Worm (Caenorhabditis elegans) whole organism, late embryonic: Measurements from ENCODE around the gene F23G4.1.

Experiments used
- C38D4.7 ChIP-seq: fragments of 200-800 bp; sonication (Bioruptor generic); optimal IDR thresholded peaks from 2 replicates; lab custom pipeline; 2018; ENCODE audit warnings: mild to moderate bottlenecking, missing genetic modification characterization, moderate library complexity, missing compliant biosample characterization
- F13H6.1 ChIP-seq: sonication (generic microtip); optimal IDR thresholded peaks from 2 replicates; lab custom pipeline; 2016; ENCODE audit warnings: missing genetic modification characterization, missing compliant biosample characterization
- K02D7.2 ChIP-seq: sonication (generic microtip); optimal IDR thresholded peaks from 2 replicates; lab custom pipeline; 2017; ENCODE audit warnings: mild to moderate bottlenecking, missing genetic modification characterization, missing compliant biosample characterization
- K09A11.1 ChIP-seq: sonication (generic microtip); optimal IDR thresholded peaks from 2 replicates; lab custom pipeline; 2017; ENCODE audit warnings: antibody characterized with exemption, mild to moderate bottlenecking, missing genetic modification characterization, missing compliant biosample characterization; ENCODE audit not compliant: insufficient read depth
- Y22D7AL.16 ChIP-seq: sonication (generic microtip); optimal IDR thresholded peaks from 2 replicates; lab custom pipeline; 2016; ENCODE audit warnings: missing genetic modification characterization, missing compliant biosample characterization
- ahr-1 ChIP-seq: sonication (generic microtip); optimal IDR thresholded peaks from 2 replicates; lab custom pipeline; 2016; ENCODE audit warnings: missing genetic modification characterization, missing compliant biosample characterization
- ceh-18 ChIP-seq: sonication (generic microtip); optimal IDR thresholded peaks from 2 replicates; lab custom pipeline; 2016; ENCODE audit warnings: missing genetic modification characterization, missing compliant biosample characterization
- ceh-22 ChIP-seq: sonication (generic microtip); optimal IDR thresholded peaks from 2 replicates; lab custom pipeline; 2017; ENCODE audit warnings: missing biosample characterization, missing genetic modification characterization
- ceh-31 ChIP-seq: sonication (generic microtip); optimal IDR thresholded peaks from 2 replicates; lab custom pipeline; 2016; ENCODE audit warnings: missing genetic modification characterization, missing compliant biosample characterization
- ceh-34 ChIP-seq: sonication (generic microtip); optimal IDR thresholded peaks from 2 replicates; lab custom pipeline; 2016; ENCODE audit warnings: mild to moderate bottlenecking, missing genetic modification characterization, missing compliant biosample characterization
- ceh-6 ChIP-seq: fragments of 200-800 bp; sonication (Bioruptor generic); optimal IDR thresholded peaks from 2 replicates; lab custom pipeline; 2018; ENCODE audit warnings: mild to moderate bottlenecking, missing genetic modification characterization, missing compliant biosample characterization
- dmd-4 ChIP-seq: sonication (generic microtip); optimal IDR thresholded peaks from 2 replicates; lab custom pipeline; 2016; ENCODE audit warnings: borderline replicate concordance, missing genetic modification characterization, missing compliant biosample characterization
- elt-2 ChIP-seq: sonication (generic microtip); optimal IDR thresholded peaks from 2 replicates; lab custom pipeline; 2016; ENCODE audit warnings: missing genetic modification reagents, missing genetic modification characterization, missing compliant biosample characterization
- ets-4 ChIP-seq: sonication (generic microtip); optimal IDR thresholded peaks from 2 replicates; lab custom pipeline; 2016; ENCODE audit warnings: missing genetic modification characterization, missing compliant biosample characterization
- eyg-1 ChIP-seq: sonication (generic microtip); optimal IDR thresholded peaks from 2 replicates; lab custom pipeline; 2016; ENCODE audit warnings: missing genotype, missing genetic modification characterization, missing compliant biosample characterization
- fax-1 ChIP-seq: sonication (generic microtip); optimal IDR thresholded peaks from 2 replicates; lab custom pipeline; 2016; ENCODE audit warnings: missing genotype, missing genetic modification characterization, missing compliant biosample characterization
- fkh-10 ChIP-seq: fragments of 150-350 bp; optimal IDR thresholded peaks from 2 replicates; lab custom pipeline; 2014; ENCODE audit warnings: missing biosample characterization, missing genetic modification reagents, missing genetic modification characterization
- fkh-6 ChIP-seq: sonication (generic microtip); optimal IDR thresholded peaks from 2 replicates; lab custom pipeline; 2016; ENCODE audit warnings: missing genetic modification characterization, missing compliant biosample characterization
- hlh-13 ChIP-seq: fragments of 200-800 bp; sonication (Bioruptor generic); optimal IDR thresholded peaks from 2 replicates; lab custom pipeline; 2018; ENCODE audit warnings: mild to moderate bottlenecking, missing genetic modification characterization, missing compliant biosample characterization
- hlh-30 ChIP-seq: sonication (generic microtip); optimal IDR thresholded peaks from 2 replicates; lab custom pipeline; 2017; ENCODE audit warnings: antibody characterized with exemption, missing genetic modification characterization, missing compliant biosample characterization; ENCODE audit not compliant: insufficient read depth
- hlh-8 ChIP-seq: sonication (generic microtip); optimal IDR thresholded peaks from 2 replicates; lab custom pipeline; 2016; ENCODE audit warnings: missing genotype, missing genetic modification characterization, missing compliant biosample characterization
- lin-11 ChIP-seq: fragments of 200-800 bp; sonication (Bioruptor generic); optimal IDR thresholded peaks from 2 replicates; lab custom pipeline; 2018; ENCODE audit warnings: mild to moderate bottlenecking, missing genetic modification characterization, missing compliant biosample characterization
- madf-2 ChIP-seq: sonication (generic microtip); optimal IDR thresholded peaks from 2 replicates; lab custom pipeline; 2017; ENCODE audit warnings: missing genetic modification characterization, missing compliant biosample characterization
- mec-3 ChIP-seq: sonication (generic microtip); optimal IDR thresholded peaks from 2 replicates; lab custom pipeline; 2016; ENCODE audit warnings: borderline replicate concordance, missing genetic modification characterization, missing compliant biosample characterization
- nhr-11 ChIP-seq: fragments of 150-350 bp; optimal IDR thresholded peaks from 2 replicates; lab custom pipeline; 2014; ENCODE audit warnings: missing biosample characterization, missing genetic modification characterization
- nhr-232 ChIP-seq: sonication (generic microtip); optimal IDR thresholded peaks from 2 replicates; lab custom pipeline; 2016; ENCODE audit warnings: missing genetic modification characterization, missing compliant biosample characterization
- odd-2 ChIP-seq: sonication (generic microtip); optimal IDR thresholded peaks from 2 replicates; lab custom pipeline; 2017; ENCODE audit warnings: antibody characterized with exemption, mild to moderate bottlenecking, missing genetic modification characterization, missing compliant biosample characterization
- pat-9 ChIP-seq: fragments of 200-800 bp; sonication (Bioruptor generic); optimal IDR thresholded peaks from 2 replicates; lab custom pipeline; 2018; ENCODE audit warnings: mild to moderate bottlenecking, missing genetic modification characterization, moderate library complexity, missing compliant biosample characterization
- pax-1 ChIP-seq: fragments of 150-350 bp; optimal IDR thresholded peaks from 2 replicates; lab custom pipeline; 2014; ENCODE audit warnings: missing biosample characterization, missing genetic modification characterization
- pha-2 ChIP-seq: sonication (generic microtip); optimal IDR thresholded peaks from 2 replicates; lab custom pipeline; 2017; ENCODE audit warnings: mild to moderate bottlenecking, missing genetic modification characterization, missing compliant biosample characterization
- pha-4 ChIP-seq: fragments of 150-350 bp; optimal IDR thresholded peaks from 2 replicates; lab custom pipeline; 2018; ENCODE audit warnings: missing biosample characterization, missing genetic modification reagents, missing genetic modification characterization
- pqm-1 ChIP-seq: sonication (generic microtip); optimal IDR thresholded peaks from 2 replicates; lab custom pipeline; 2016; ENCODE audit warnings: missing genetic modification characterization, missing compliant biosample characterization
- ref-2 ChIP-seq: sonication (generic microtip); optimal IDR thresholded peaks from 2 replicates; lab custom pipeline; 2016; ENCODE audit warnings: missing genetic modification characterization, missing compliant biosample characterization
- rnt-1 ChIP-seq: sonication (generic microtip); optimal IDR thresholded peaks from 2 replicates; lab custom pipeline; 2016; ENCODE audit warnings: missing genetic modification characterization, missing compliant biosample characterization
- sdc-2 ChIP-seq: sonication (generic microtip); optimal IDR thresholded peaks from 2 replicates; lab custom pipeline; 2016; ENCODE audit warnings: missing genotype, missing genetic modification characterization, missing compliant biosample characterization
- sox-2 ChIP-seq: fragments of 200-800 bp; sonication (Bioruptor generic); IDR thresholded peaks from 2 replicates; pipeline ENCODE4 v1.3.6; 2022; ENCODE audit warnings: missing genetic modification reagents, missing genetic modification characterization, missing compliant biosample characterization
- sox-4 ChIP-seq: sonication (generic microtip); optimal IDR thresholded peaks from 2 replicates; lab custom pipeline; 2017; ENCODE audit warnings: mild to moderate bottlenecking, missing genetic modification characterization, inconsistent platforms, missing compliant biosample characterization
- syd-9 ChIP-seq: sonication (generic microtip); optimal IDR thresholded peaks from 2 replicates; lab custom pipeline; 2016; ENCODE audit warnings: mild to moderate bottlenecking, missing genetic modification characterization, moderate library complexity, missing compliant biosample characterization
- tbx-2 ChIP-seq: sonication (generic microtip); optimal IDR thresholded peaks from 2 replicates; lab custom pipeline; 2016; ENCODE audit warnings: missing genetic modification characterization, missing compliant biosample characterization
- tbx-7 ChIP-seq: sonication (generic microtip); optimal IDR thresholded peaks from 2 replicates; lab custom pipeline; 2016; ENCODE audit warnings: missing genotype, missing genetic modification characterization, missing compliant biosample characterization
- ttx-3 ChIP-seq: sonication (generic microtip); optimal IDR thresholded peaks from 2 replicates; lab custom pipeline; 2016; ENCODE audit warnings: missing genetic modification reagents, missing genetic modification characterization, missing compliant biosample characterization
- unc-42 ChIP-seq: sonication (generic microtip); optimal IDR thresholded peaks from 2 replicates; lab custom pipeline; 2016; ENCODE audit warnings: missing genotype, missing genetic modification characterization, missing compliant biosample characterization
- unc-55 ChIP-seq: sonication (generic microtip); optimal IDR thresholded peaks from 2 replicates; lab custom pipeline; 2017; ENCODE audit warnings: missing biosample characterization, missing genetic modification reagents, missing genetic modification characterization
- unc-86 ChIP-seq: sonication (generic microtip); optimal IDR thresholded peaks from 2 replicates; lab custom pipeline; 2016; ENCODE audit warnings: missing genetic modification characterization, missing compliant biosample characterization
- ztf-16 ChIP-seq: sonication (generic microtip); optimal IDR thresholded peaks from 2 replicates; lab custom pipeline; 2017; ENCODE audit warnings: missing genetic modification characterization, missing compliant biosample characterization

F23G4.1 gene

ce11 chrX:6593178-6593786 lies 9.7 kb downstream of the F23G4.1 start (continued):
- TF ChIP-seq K09A11.1 (peak; percentile 73), sdc-2 (peak; percentile 88), Y22D7AL.16 (tag; lab: Kevin White, UChicago) (peak; percentile 74), pha-2 (tag; lab: Kevin White, UChicago) (peak; percentile 73), pha-4 (tag; lab: Kevin White, UChicago) (no peak), ceh-31 (peak; percentile 54), nhr-11 (tag; lab: Kevin White, UChicago) (no peak), ceh-34 (peak; percentile 87), madf-2 (peak; percentile 85), pqm-1 (peak; percentile 83), ahr-1 (tag; lab: Kevin White, UChicago) (peak; percentile 64), nhr-232 (tag; lab: Kevin White, UChicago) (peak; percentile 86), sox-4 (tag; lab: Kevin White, UChicago) (peak; percentile 84), sox-2 (GFP tag; lab: Robert Waterston, UW) (peak; percentile 82), hlh-8 (tag; lab: Kevin White, UChicago) (peak; percentile 46), syd-9 (tag; lab: Kevin White, UChicago) (peak; percentile 94), tbx-2 (tag; lab: Kevin White, UChicago) (peak; percentile 79), fkh-6 (tag; lab: Kevin White, UChicago) (peak; percentile 92), rnt-1 (tag; lab: Kevin White, UChicago) (peak; percentile 79), eyg-1 (tag; lab: Kevin White, UChicago) (peak; percentile 74), K02D7.2 (peak; percentile 83), ceh-22 (tag; lab: Kevin White, UChicago) (no peak), dmd-4 (peak; percentile 87), F13H6.1 (peak; percentile 74), unc-55 (no peak), ttx-3 (tag; lab: Kevin White, UChicago) (peak; percentile 87), odd-2 (tag; lab: Kevin White, UChicago) (peak; percentile 49), fax-1 (tag; lab: Kevin White, UChicago) (peak; percentile 67), elt-2 (peak; percentile 93), ceh-18 (tag; lab: Kevin White, UChicago) (peak; percentile 81), ets-4 (tag; lab: Kevin White, UChicago) (peak; percentile 40), mec-3 (tag; lab: Kevin White, UChicago) (no peak), pax-1 (tag; lab: Kevin White, UChicago) (no peak), tbx-7 (tag; lab: Kevin White, UChicago) (peak; percentile 31), ztf-16 (tag; lab: Kevin White, UChicago) (peak; percentile 77), ref-2 (tag; lab: Kevin White, UChicago) (peak; percentile 92), ceh-6 (GFP tag; lab: Kevin White, UChicago) (peak; percentile 85), fkh-10 (peak; percentile 81), pat-9 (tag; lab: Kevin White, UChicago) (peak; percentile 85), lin-11 (tag; lab: Kevin White, UChicago) (peak; percentile 81), C38D4.7 (GFP tag; lab: Kevin White, UChicago) (peak; percentile 82), unc-42 (tag; lab: Kevin White, UChicago) (peak; percentile 57), unc-86 (tag; lab: Kevin White, UChicago) (peak; percentile 84)

- TF ChIP-seq hlh-13 (GFP tag; lab: Kevin White, UChicago): no peak
- TF ChIP-seq unc-55: peak; percentile 42
- peak; percentile 59 for TF ChIP-seq rnt-1 (tag; lab: Kevin White, UChicago)
- TF ChIP-seq ceh-6 (GFP tag; lab: Kevin White, UChicago): no peak
- peak; percentile 76 for TF ChIP-seq ceh-18 (tag; lab: Kevin White, UChicago)
- TF ChIP-seq hlh-30 (tag; lab: Kevin White, UChicago): no peak
- TF ChIP-seq, all 69 proteins: peak for 3
Measured at ce11 chrX:6591674-6592073, 11.3 kb downstream of the F23G4.1 start.
